Worm (Caenorhabditis elegans) whole organism, L3 larva: ENCODE measurements around the gene C03F11.2.
A peak's percentile ranks its signal among the peaks of the same experiment; 100 is the strongest.

Experiments
- R02D3.7 ChIP-seq: fragments of 150-350 bp; optimal IDR thresholded peaks from 2 replicates; lab custom pipeline; 2014; ENCODE audit warnings: missing biosample characterization, missing genetic modification characterization
- ZK546.5 ChIP-seq: sonication (generic microtip); optimal IDR thresholded peaks from 2 replicates; lab custom pipeline; 2017; ENCODE audit warnings: missing biosample characterization, missing genetic modification characterization
- aly-2 ChIP-seq: fragments of 150-350 bp; optimal IDR thresholded peaks from 2 replicates; lab custom pipeline; 2014; ENCODE audit warnings: missing biosample characterization, missing genetic modification characterization
- ama-1 ChIP-seq: fragments of 150-350 bp; optimal IDR thresholded peaks from 2 replicates; lab custom pipeline; 2018
- ceh-16 ChIP-seq: sonication (generic microtip); optimal IDR thresholded peaks from 2 replicates; lab custom pipeline; 2017; ENCODE audit warnings: missing biosample characterization, missing genetic modification characterization
- ceh-28 ChIP-seq: fragments of 150-350 bp; optimal IDR thresholded peaks from 2 replicates; lab custom pipeline; 2014; ENCODE audit warnings: missing biosample characterization, missing genetic modification reagents, missing genetic modification characterization
- ceh-82 ChIP-seq: fragments of 150-350 bp; optimal IDR thresholded peaks from 2 replicates; lab custom pipeline; 2014; ENCODE audit warnings: missing biosample characterization, missing genetic modification characterization
- ceh-9 ChIP-seq: sonication (generic microtip); optimal IDR thresholded peaks from 2 replicates; lab custom pipeline; 2018; ENCODE audit warnings: missing biosample characterization, missing genetic modification characterization
- daf-12 ChIP-seq: fragments of 150-350 bp; optimal IDR thresholded peaks from 2 replicates; lab custom pipeline; 2014; ENCODE audit warnings: missing biosample characterization, missing genetic modification reagents, missing genetic modification characterization
- egl-27 ChIP-seq: sonication (generic microtip); optimal IDR thresholded peaks from 4 replicates; lab custom pipeline; 2017; ENCODE audit warnings: missing biosample characterization, missing genetic modification reagents, missing genetic modification characterization
- egl-5 ChIP-seq: fragments of 150-350 bp; optimal IDR thresholded peaks from 2 replicates; lab custom pipeline; 2017; ENCODE audit warnings: missing biosample characterization, missing genetic modification reagents, missing genetic modification characterization, inconsistent platforms
- elt-1 ChIP-seq: fragments of 150-350 bp; optimal IDR thresholded peaks from 2 replicates; lab custom pipeline; 2014; ENCODE audit warnings: missing biosample characterization, missing genetic modification characterization
- elt-2 ChIP-seq: sonication (generic microtip); optimal IDR thresholded peaks from 2 replicates; lab custom pipeline; 2016; ENCODE audit warnings: missing genetic modification reagents, mild to moderate bottlenecking, missing genetic modification characterization, missing compliant biosample characterization
- elt-3 ChIP-seq, 3 experiments: fragments of 150-350 bp in 1 of 3; sonication (generic microtip) in 2 of 3; optimal IDR thresholded peaks; 2 replicates in 2 of 3; 4 replicates in 1 of 3; lab custom pipeline; 2014 to 2017; ENCODE audit warnings: missing biosample characterization in 3 of 3, missing genetic modification characterization in 3 of 3
- fkh-2 ChIP-seq: fragments of 150-350 bp; optimal IDR thresholded peaks from 2 replicates; lab custom pipeline; 2014; ENCODE audit warnings: missing biosample characterization, missing genetic modification reagents, missing genetic modification characterization
- jun-1 ChIP-seq: fragments of 150-350 bp; optimal IDR thresholded peaks from 2 replicates; lab custom pipeline; 2014; ENCODE audit warnings: missing biosample characterization, missing genetic modification reagents, missing genetic modification characterization
- lin-15B ChIP-seq: fragments of 150-350 bp; optimal IDR thresholded peaks from 2 replicates; lab custom pipeline; 2014; ENCODE audit warnings: missing biosample characterization, missing genetic modification characterization
- lin-39 ChIP-seq: fragments of 150-350 bp; optimal IDR thresholded peaks from 2 replicates; lab custom pipeline; 2018; ENCODE audit warnings: missing biosample characterization, missing genetic modification reagents, missing genetic modification characterization
- lsy-12 ChIP-seq: sonication (generic microtip); optimal IDR thresholded peaks from 2 replicates; lab custom pipeline; 2016; ENCODE audit warnings: mild to moderate bottlenecking, missing genetic modification characterization, missing compliant biosample characterization
- mdl-1 ChIP-seq: fragments of 150-350 bp; optimal IDR thresholded peaks from 2 replicates; lab custom pipeline; 2014; ENCODE audit warnings: missing biosample characterization, missing genetic modification characterization
- nhr-11 ChIP-seq: fragments of 150-350 bp; optimal IDR thresholded peaks from 2 replicates; lab custom pipeline; 2014; ENCODE audit warnings: missing biosample characterization, missing genetic modification characterization
- nhr-23 ChIP-seq: fragments of 150-350 bp; optimal IDR thresholded peaks from 2 replicates; lab custom pipeline; 2014; ENCODE audit warnings: missing biosample characterization, missing genetic modification reagents, missing genetic modification characterization
- nhr-25 ChIP-seq: sonication (generic microtip); optimal IDR thresholded peaks from 2 replicates; lab custom pipeline; 2017; ENCODE audit warnings: missing biosample characterization, missing genetic modification characterization
- nhr-28 ChIP-seq: fragments of 150-350 bp; optimal IDR thresholded peaks from 2 replicates; lab custom pipeline; 2014; ENCODE audit warnings: missing biosample characterization, missing genetic modification characterization
- nhr-43 ChIP-seq: sonication (generic microtip); optimal IDR thresholded peaks from 2 replicates; lab custom pipeline; 2016; ENCODE audit warnings: mild to moderate bottlenecking, missing genetic modification characterization, missing compliant biosample characterization; ENCODE audit not compliant: poor library complexity, severe bottlenecking
- pha-4 ChIP-seq: fragments of 150-350 bp; optimal IDR thresholded peaks from 2 replicates; lab custom pipeline; 2014; ENCODE audit warnings: missing biosample characterization, missing genetic modification reagents, missing genetic modification characterization
- pqm-1 ChIP-seq: fragments of 150-350 bp; optimal IDR thresholded peaks from 2 replicates; lab custom pipeline; 2017; ENCODE audit warnings: missing biosample characterization, missing genetic modification characterization, inconsistent platforms
- sea-2 ChIP-seq: fragments of 150-350 bp; sonication (generic microtip); optimal IDR thresholded peaks from 4 replicates; lab custom pipeline; 2014; ENCODE audit warnings: missing biosample characterization, missing genetic modification reagents, missing genetic modification characterization
- skn-1 ChIP-seq: fragments of 150-350 bp; optimal IDR thresholded peaks from 2 replicates; lab custom pipeline; 2014; ENCODE audit warnings: missing biosample characterization, missing genetic modification characterization
- snpc-4 ChIP-seq: fragments of 150-350 bp; optimal IDR thresholded peaks from 2 replicates; lab custom pipeline; 2014; ENCODE audit warnings: missing biosample characterization, missing genetic modification characterization
- unc-39 ChIP-seq: sonication (generic microtip); optimal IDR thresholded peaks from 4 replicates; lab custom pipeline; 2017; ENCODE audit warnings: missing biosample characterization, missing genetic modification characterization
- zag-1 ChIP-seq: fragments of 150-350 bp; optimal IDR thresholded peaks from 2 replicates; lab custom pipeline; 2014; ENCODE audit warnings: missing biosample characterization, missing genetic modification characterization

The C03F11.2 gene

DNA sequence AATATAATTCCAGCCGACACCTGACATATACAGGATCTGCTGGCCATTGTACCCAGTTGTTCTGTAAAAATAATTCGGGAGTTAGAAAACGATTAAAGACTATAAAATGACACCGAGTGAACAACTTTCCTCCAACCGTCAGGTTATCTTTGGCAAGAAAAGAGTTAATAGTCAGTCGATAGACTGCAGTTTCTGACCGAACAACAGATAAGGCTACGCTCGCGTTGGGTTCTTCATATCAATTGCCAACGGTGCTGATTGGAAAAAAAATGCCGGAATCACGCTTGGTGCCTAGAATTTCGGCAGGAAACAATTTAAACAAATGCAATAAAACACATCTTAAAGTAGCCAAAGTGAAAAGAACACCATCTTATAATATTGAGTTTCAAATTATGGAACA, 3.3 kb upstream of the C03F11.2 start, which contains the start of gene scav-1:
TSS of gene scav-1 (minus strand) at position 61 of the 400 bp plus-strand sequence.
- TF ChIP-seq elt-2 (tag; lab: Kevin White, UChicago) (peak; percentile 87), ceh-28 (no peak), unc-39 (tag; lab: Kevin White, UChicago) (no peak), pha-4 (tag; lab: Kevin White, UChicago) (no peak), elt-3 (tag; optimal IDR thresholded peaks at IDR 0.05; lab: Kevin White, UChicago) (no peak), pqm-1 (tag; lab: Kevin White, UChicago) (peak; percentile 76), daf-12 (no peak), egl-5 (tag; lab: Kevin White, UChicago) (no peak), R02D3.7 (tag; lab: Kevin White, UChicago) (no peak), sea-2 (GFP tag; lab: Kevin White, UChicago) (no peak)

DNA sequence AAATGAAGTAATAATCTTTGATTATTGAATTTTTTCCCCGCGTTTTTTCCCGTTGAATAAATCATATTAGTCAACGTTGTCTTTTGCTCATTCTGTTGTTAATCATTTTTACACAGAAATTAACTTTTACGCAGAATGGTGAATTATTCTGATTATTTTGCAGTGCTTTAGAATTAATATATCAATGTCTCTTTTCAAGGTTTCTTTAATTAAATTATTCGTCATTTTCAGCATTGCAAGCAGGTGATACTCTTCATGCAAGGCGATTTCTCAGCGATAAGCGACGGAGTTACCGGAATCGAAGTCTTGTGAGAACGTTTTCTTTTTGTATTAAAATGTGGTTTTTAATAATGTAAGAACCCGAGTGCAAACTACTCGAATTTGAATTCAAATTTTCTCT, 9.6 kb downstream of the C03F11.2 start:
- no peak for TF ChIP-seq ceh-16 (tag; lab: Kevin White, UChicago)

DNA sequence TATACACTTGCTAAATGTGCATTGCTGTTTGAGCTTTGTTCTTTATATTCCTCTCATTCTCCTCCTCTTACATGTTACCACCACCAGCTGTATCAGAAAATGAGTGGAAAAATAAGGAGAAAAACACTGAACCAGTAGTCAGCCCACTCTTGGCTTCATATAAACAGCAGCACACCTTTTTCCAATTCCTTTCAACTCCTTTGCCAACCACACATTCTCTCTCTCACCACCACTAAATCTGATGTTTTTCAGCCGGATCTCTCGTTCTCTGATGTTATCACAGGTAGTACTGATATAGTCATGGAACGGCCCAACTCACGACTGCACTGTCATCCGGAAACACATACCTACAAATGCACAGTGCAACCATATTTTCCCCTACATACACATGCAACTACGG, 10.6 kb downstream of the C03F11.2 start, which contains the start of gene kcnl-3:
TSS of gene kcnl-3 (plus strand) at position 301 of the 400 bp plus-strand sequence.
- TF ChIP-seq nhr-23 (tag; lab: Kevin White, UChicago) (no peak), aly-2 (tag; lab: Kevin White, UChicago) (no peak), elt-2 (tag; lab: Kevin White, UChicago) (no peak), jun-1 (no peak), lin-39 (tag; lab: Kevin White, UChicago) (no peak), sea-2 (GFP tag; lab: Kevin White, UChicago) (no peak), mdl-1 (tag; lab: Kevin White, UChicago) (no peak), ceh-9 (tag; lab: Kevin White, UChicago) (no peak), pqm-1 (tag; lab: Kevin White, UChicago) (no peak), lin-15B (tag; lab: Kevin White, UChicago) (no peak), nhr-28 (tag; lab: Kevin White, UChicago) (no peak), nhr-43 (tag; lab: Kevin White, UChicago) (no peak), nhr-11 (no peak), skn-1 (no peak), elt-1 (no peak), lsy-12 (tag; lab: Kevin White, UChicago) (no peak), ama-1 (lab: Kevin White, UChicago) (no peak)

DNA sequence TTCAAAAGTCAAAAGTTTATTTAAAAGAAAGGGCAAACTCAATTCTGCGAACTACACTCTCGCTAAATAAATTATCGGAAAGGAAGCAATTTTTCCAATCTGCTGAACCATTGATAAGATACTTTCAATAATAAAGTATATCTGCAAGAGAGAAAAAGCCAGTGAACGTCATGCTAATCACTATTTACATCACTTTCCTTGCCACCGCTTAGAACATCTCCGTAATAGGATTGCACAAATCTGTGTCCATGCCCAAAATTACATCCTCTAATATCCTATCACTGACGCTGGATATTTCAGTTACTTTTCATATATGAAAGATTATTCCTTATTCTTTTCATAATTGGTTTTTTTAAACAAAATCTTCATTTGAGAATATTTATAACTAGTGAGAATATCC, 14.4 kb downstream of the C03F11.2 start:
- no peak for TF ChIP-seq ama-1 (lab: Kevin White, UChicago)
- no peak for TF ChIP-seq unc-39 (tag; lab: Kevin White, UChicago)
- no peak for TF ChIP-seq zag-1 (tag; lab: Kevin White, UChicago)
- TF ChIP-seq elt-1, result no peak
- TF ChIP-seq ZK546.5 (tag; lab: Kevin White, UChicago), result no peak
- TF ChIP-seq sea-2 (GFP tag; lab: Kevin White, UChicago), result no peak
- TF ChIP-seq lsy-12 (tag; lab: Kevin White, UChicago), result no peak

DNA sequence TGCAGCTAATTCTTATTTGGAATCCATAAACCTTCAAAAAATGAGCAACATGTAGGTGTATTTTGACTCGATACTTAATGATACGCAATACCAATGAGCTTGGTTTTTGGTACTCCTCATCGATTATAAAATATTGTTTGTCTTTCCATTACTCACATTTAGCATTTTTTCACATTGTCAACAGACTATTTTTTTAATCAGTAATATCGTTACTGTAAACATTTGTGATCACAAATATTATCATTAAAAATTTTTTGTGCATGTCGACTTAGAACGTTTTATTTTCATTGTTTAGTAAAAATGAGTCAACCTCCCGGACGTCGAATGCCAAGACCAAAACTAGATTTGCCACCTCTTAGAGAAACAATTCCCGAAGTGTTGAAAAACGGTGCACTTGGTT, 19.9 kb downstream of the C03F11.2 start, which contains the start of gene sek-5:
TSS of gene sek-5 (plus strand) at position 301 of the 400 bp plus-strand sequence.
- TF ChIP-seq pha-4 (tag; lab: Kevin White, UChicago) (peak; percentile 39), snpc-4 (no peak), nhr-28 (tag; lab: Kevin White, UChicago) (no peak), ceh-82 (tag; lab: Kevin White, UChicago) (no peak), egl-27 (no peak), egl-5 (tag; lab: Kevin White, UChicago) (no peak)

DNA sequence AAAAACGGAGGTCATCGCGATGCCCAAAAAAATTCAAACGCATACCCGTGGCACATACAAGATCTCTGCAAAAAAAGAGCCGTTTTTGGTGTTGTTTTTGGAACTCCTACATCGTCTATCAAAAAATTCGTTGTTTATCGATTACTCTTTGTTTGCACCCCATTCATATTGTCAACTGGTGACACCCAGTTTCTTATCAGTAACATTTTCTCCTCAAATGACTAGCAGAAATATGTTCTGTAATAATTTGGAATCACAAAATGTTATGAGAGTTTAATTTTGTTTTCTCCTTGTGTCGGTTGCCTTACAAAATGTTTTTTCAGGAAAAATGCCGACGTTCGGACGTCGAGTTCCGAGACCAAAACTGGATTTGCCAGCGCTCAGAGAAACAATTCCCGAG, 22.5 kb downstream of the C03F11.2 start, which contains the start of gene sek-4:
TSS of gene sek-4 (plus strand) at position 318 of the 400 bp plus-strand sequence.
- TF ChIP-seq elt-2 (tag; lab: Kevin White, UChicago), result peak; percentile 58
- peak; percentile 25 for TF ChIP-seq pqm-1 (tag; lab: Kevin White, UChicago)
- no peak for TF ChIP-seq jun-1
- no peak for TF ChIP-seq nhr-25 (tag; lab: Kevin White, UChicago)
- TF ChIP-seq fkh-2 (tag; lab: Kevin White, UChicago), result no peak
- TF ChIP-seq pha-4 (tag; lab: Kevin White, UChicago), result peak; percentile 50
